Worm (Caenorhabditis elegans) whole organism, young adult: Measurements from ENCODE around the gene vang-1.

Source experiments
- B0035.1 ChIP-seq: sonication (generic microtip); optimal IDR thresholded peaks from 2 replicates; lab custom pipeline; 2016; ENCODE audit warnings: missing genetic modification characterization, mild to moderate bottlenecking, missing compliant biosample characterization, missing genotype, missing genetic modification reagents
- B0261.1 ChIP-seq: sonication (generic microtip); optimal IDR thresholded peaks from 2 replicates; lab custom pipeline; 2016; ENCODE audit warnings: mild to moderate bottlenecking, missing genetic modification characterization, moderate library complexity, missing compliant biosample characterization
- B0336.3 ChIP-seq: fragments of 200-800 bp; sonication (Bioruptor generic); IDR thresholded peaks from 2 replicates; pipeline ENCODE4 v1.3.6; 2022; ENCODE audit warnings: missing genetic modification characterization, missing compliant biosample characterization
- C06A6.2 ChIP-seq: fragments of 200-800 bp; sonication (Bioruptor generic); conservative IDR thresholded peaks from 2 replicates; pipeline ENCODE4 v1.3.6; 2022; ENCODE audit warnings: missing genetic modification characterization, missing compliant biosample characterization
- F57A8.1 ChIP-seq: fragments of 200-800 bp; sonication (Bioruptor generic); optimal IDR thresholded peaks from 2 replicates; lab custom pipeline; 2018; ENCODE audit warnings: mild to moderate bottlenecking, missing genetic modification characterization, moderate library complexity, missing compliant biosample characterization
- F57C9.4 ChIP-seq: sonication (generic microtip); optimal IDR thresholded peaks from 2 replicates; lab custom pipeline; 2017; ENCODE audit warnings: mild to moderate bottlenecking, missing genetic modification characterization, missing compliant biosample characterization
- K11D2.4 ChIP-seq: fragments of 200-800 bp; sonication (Bioruptor generic); IDR thresholded peaks from 2 replicates; pipeline ENCODE4 v1.3.6; 2022; ENCODE audit warnings: missing genetic modification reagents, missing genetic modification characterization, missing compliant biosample characterization
- K12H6.12 ChIP-seq: fragments of 200-800 bp; sonication (Bioruptor generic); optimal IDR thresholded peaks from 2 replicates; lab custom pipeline; 2018; ENCODE audit warnings: mild to moderate bottlenecking, missing genetic modification characterization, missing compliant biosample characterization
- Y95B8A.8 ChIP-seq: fragments of 200-800 bp; sonication (Bioruptor generic); IDR thresholded peaks from 2 replicates; pipeline ENCODE4 v1.3.6; 2022; ENCODE audit warnings: missing genetic modification reagents, missing genetic modification characterization, missing compliant biosample characterization
- ama-1 ChIP-seq, 3 experiments: fragments of 150-350 bp in 1 of 3; sonication (generic microtip) in 2 of 3; optimal IDR thresholded peaks; 2 replicates each; lab custom pipeline; 2014 to 2018; ENCODE audit warnings: missing biosample characterization in 2 of 3, missing genetic modification characterization in 2 of 3, missing genetic modification reagents in 2 of 3
- aptf-2 ChIP-seq: fragments of 200-800 bp; sonication (Bioruptor generic); conservative IDR thresholded peaks from 2 replicates; pipeline ENCODE4 v1.3.6; 2022; ENCODE audit warnings: missing genetic modification reagents, missing genetic modification characterization, missing compliant biosample characterization
- attf-3 ChIP-seq: fragments of 200-800 bp; sonication (Bioruptor generic); conservative IDR thresholded peaks from 2 replicates; pipeline ENCODE4 v1.3.6; 2022; ENCODE audit warnings: missing genetic modification reagents, missing genetic modification characterization, missing compliant biosample characterization
- cebp-1 ChIP-seq, 2 experiments: fragments of 200-800 bp in 1 of 2; sonication (Bioruptor generic) in 1 of 2; sonication (generic microtip) in 1 of 2; IDR thresholded peaks in 1 of 2; optimal IDR thresholded peaks in 1 of 2; 2 replicates each; pipeline versions ENCODE4 v1.3.6 to Lab custom; 2017 to 2022; ENCODE audit warnings: missing compliant biosample characterization in 2 of 2, missing genetic modification characterization in 2 of 2, mild to moderate bottlenecking in 1 of 2, missing genetic modification reagents in 1 of 2, moderate library complexity in 1 of 2
- ceh-27 ChIP-seq: fragments of 200-800 bp; sonication (Bioruptor generic); optimal IDR thresholded peaks from 2 replicates; lab custom pipeline; 2018; ENCODE audit warnings: mild to moderate bottlenecking, missing genetic modification characterization, moderate library complexity, missing compliant biosample characterization
- ekl-4 ChIP-seq: fragments of 200-800 bp; sonication (Bioruptor generic); IDR thresholded peaks from 2 replicates; pipeline ENCODE4 v1.3.6; 2022; ENCODE audit warnings: missing genetic modification reagents, missing genetic modification characterization, missing compliant biosample characterization
- ets-4 ChIP-seq: fragments of 200-800 bp; sonication (Bioruptor generic); optimal IDR thresholded peaks from 2 replicates; lab custom pipeline; 2018; ENCODE audit warnings: mild to moderate bottlenecking, missing genetic modification characterization, missing compliant biosample characterization
- him-1 ChIP-seq: sonication (generic microtip); optimal IDR thresholded peaks from 2 replicates; lab custom pipeline; 2016; ENCODE audit warnings: missing genotype, missing genetic modification reagents, missing genetic modification characterization, missing compliant biosample characterization
- hlh-26 ChIP-seq: fragments of 200-800 bp; sonication (Bioruptor generic); conservative IDR thresholded peaks from 2 replicates; pipeline ENCODE4 v1.3.6; 2022; ENCODE audit warnings: missing genetic modification reagents, missing genetic modification characterization, missing compliant biosample characterization
- hrde-1 ChIP-seq: sonication (generic microtip); optimal IDR thresholded peaks from 2 replicates; lab custom pipeline; 2016; ENCODE audit warnings: missing genetic modification characterization, mild to moderate bottlenecking, missing compliant biosample characterization, moderate library complexity, missing genotype, missing genetic modification reagents, borderline replicate concordance
- lag-1 ChIP-seq: fragments of 200-800 bp; sonication (Bioruptor generic); IDR thresholded peaks from 2 replicates; pipeline ENCODE4 v1.3.6; 2022; ENCODE audit warnings: missing genetic modification reagents, missing genetic modification characterization, missing compliant biosample characterization
- let-607 ChIP-seq, 2 experiments: fragments of 200-800 bp in 1 of 2; sonication (Bioruptor generic) in 1 of 2; sonication (generic microtip) in 1 of 2; optimal IDR thresholded peaks; 2 replicates each; lab custom pipeline; 2016 to 2018; ENCODE audit warnings: mild to moderate bottlenecking in 2 of 2, missing compliant biosample characterization in 2 of 2, missing genetic modification characterization in 2 of 2, moderate library complexity in 2 of 2, missing genotype in 1 of 2
- lin-40 ChIP-seq: sonication (generic microtip); optimal IDR thresholded peaks from 2 replicates; lab custom pipeline; 2016; ENCODE audit warnings: missing genetic modification characterization, mild to moderate bottlenecking, missing compliant biosample characterization, missing genotype, missing genetic modification reagents
- lsl-1 ChIP-seq: fragments of 200-800 bp; sonication (Bioruptor generic); optimal IDR thresholded peaks from 2 replicates; lab custom pipeline; 2018; ENCODE audit warnings: mild to moderate bottlenecking, missing genetic modification characterization, moderate library complexity, missing compliant biosample characterization
- madf-3 ChIP-seq: fragments of 200-800 bp; sonication (Bioruptor generic); IDR thresholded peaks from 2 replicates; pipeline ENCODE4 v1.3.6; 2022; ENCODE audit warnings: missing genetic modification reagents, missing genetic modification characterization, missing compliant biosample characterization
- nfya-2 ChIP-seq: fragments of 200-800 bp; sonication (Bioruptor generic); IDR thresholded peaks from 2 replicates; pipeline ENCODE4 v1.3.6; 2022; ENCODE audit warnings: missing genetic modification reagents, missing genetic modification characterization, missing compliant biosample characterization
- nhr-120 ChIP-seq: fragments of 200-800 bp; sonication (Bioruptor generic); IDR thresholded peaks from 2 replicates; pipeline ENCODE4 v1.3.6; 2022; ENCODE audit warnings: missing genetic modification characterization, missing compliant biosample characterization
- rcor-1 ChIP-seq: fragments of 200-800 bp; sonication (Bioruptor generic); IDR thresholded peaks from 2 replicates; pipeline ENCODE4 v1.3.6; 2022; ENCODE audit warnings: missing genetic modification reagents, missing genetic modification characterization, missing compliant biosample characterization
- rec-8 ChIP-seq, 2 experiments: sonication (generic microtip); optimal IDR thresholded peaks; 2 replicates each; lab custom pipeline; 2016; ENCODE audit warnings: mild to moderate bottlenecking in 2 of 2, missing genetic modification characterization in 2 of 2, missing genetic modification reagents in 2 of 2, missing genotype in 2 of 2, missing biosample characterization in 1 of 2, missing compliant biosample characterization in 1 of 2, moderate library complexity in 1 of 2
- snpc-1.3 ChIP-seq: sonication (generic microtip); optimal IDR thresholded peaks from 2 replicates; lab custom pipeline; 2017; ENCODE audit warnings: missing genetic modification characterization, mild to moderate bottlenecking, missing compliant biosample characterization, antibody characterized with exemption, moderate library complexity, missing genotype, missing genetic modification reagents; ENCODE audit not compliant: insufficient read depth
- tlf-1 ChIP-seq: fragments of 200-800 bp; sonication (Bioruptor generic); optimal IDR thresholded peaks from 2 replicates; lab custom pipeline; 2018; ENCODE audit warnings: mild to moderate bottlenecking, missing genetic modification characterization, missing compliant biosample characterization
- unc-130 ChIP-seq: sonication (generic microtip); optimal IDR thresholded peaks from 2 replicates; lab custom pipeline; 2016; ENCODE audit warnings: missing genetic modification reagents, missing genetic modification characterization, missing compliant biosample characterization
- unc-62 ChIP-seq: fragments of 150-350 bp; optimal IDR thresholded peaks from 2 replicates; lab custom pipeline; 2014; ENCODE audit warnings: missing biosample characterization, missing genetic modification reagents, missing genetic modification characterization
- ztf-18 ChIP-seq: sonication (generic microtip); optimal IDR thresholded peaks from 2 replicates; lab custom pipeline; 2016; ENCODE audit warnings: missing genotype, mild to moderate bottlenecking, missing genetic modification characterization, missing compliant biosample characterization
- ztf-22 ChIP-seq: fragments of 200-800 bp; sonication (Bioruptor generic); optimal IDR thresholded peaks from 2 replicates; lab custom pipeline; 2018; ENCODE audit warnings: mild to moderate bottlenecking, missing genetic modification characterization, moderate library complexity, missing compliant biosample characterization
- ztf-25 ChIP-seq: fragments of 200-800 bp; sonication (Bioruptor generic); IDR thresholded peaks from 2 replicates; pipeline ENCODE4 v1.3.6; 2022; ENCODE audit warnings: missing genetic modification reagents, missing genetic modification characterization, missing compliant biosample characterization
- ztf-3 ChIP-seq: fragments of 200-800 bp; sonication (Bioruptor generic); optimal IDR thresholded peaks from 2 replicates; lab custom pipeline; 2018; ENCODE audit warnings: mild to moderate bottlenecking, missing genetic modification characterization, missing compliant biosample characterization

Gene vang-1

DNA sequence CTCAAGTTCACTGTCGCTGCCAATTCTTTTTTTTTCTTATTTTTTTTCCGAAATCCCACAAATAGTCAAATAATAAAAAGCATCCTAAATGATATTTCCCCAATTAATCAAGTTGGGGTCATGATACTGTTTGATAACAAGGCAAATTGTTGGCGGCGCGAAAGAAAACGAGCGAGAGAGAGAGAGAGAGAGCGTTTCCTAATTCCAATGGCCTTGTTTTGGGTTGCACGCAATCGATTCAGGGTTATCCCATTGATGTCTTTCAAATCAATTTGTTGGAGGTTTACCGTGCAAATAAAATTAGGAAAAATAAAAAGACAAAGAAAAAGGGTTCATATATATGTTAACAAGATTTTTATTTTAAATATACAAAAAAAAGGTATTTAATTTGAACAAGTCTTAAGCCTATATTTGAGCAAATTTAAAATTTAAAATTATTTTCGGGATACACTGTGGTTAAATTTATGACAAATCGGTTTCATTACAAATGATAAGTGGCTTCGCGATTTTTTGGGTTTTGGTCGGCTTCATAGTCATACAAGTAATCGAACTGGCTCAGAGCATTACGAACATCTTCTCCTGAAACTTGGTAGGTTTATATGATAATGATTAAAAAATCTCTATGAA, 20.0 kb upstream of the vang-1 start:
- no peak for TF ChIP-seq ztf-22 (GFP tag; lab: Kevin White, UChicago)
- no peak for TF ChIP-seq lag-1 (GFP tag; lab: Robert Waterston, UW)
- no peak for TF ChIP-seq hrde-1 (tag; lab: Kevin White, UChicago)
- peak; percentile 49 for TF ChIP-seq ama-1 (optimal IDR thresholded peaks at IDR 0.05; lab: Kevin White, UChicago)
- no peak for TF ChIP-seq ama-1 (GFP tag; optimal IDR thresholded peaks at IDR 0.05; lab: Kevin White, UChicago)

DNA sequence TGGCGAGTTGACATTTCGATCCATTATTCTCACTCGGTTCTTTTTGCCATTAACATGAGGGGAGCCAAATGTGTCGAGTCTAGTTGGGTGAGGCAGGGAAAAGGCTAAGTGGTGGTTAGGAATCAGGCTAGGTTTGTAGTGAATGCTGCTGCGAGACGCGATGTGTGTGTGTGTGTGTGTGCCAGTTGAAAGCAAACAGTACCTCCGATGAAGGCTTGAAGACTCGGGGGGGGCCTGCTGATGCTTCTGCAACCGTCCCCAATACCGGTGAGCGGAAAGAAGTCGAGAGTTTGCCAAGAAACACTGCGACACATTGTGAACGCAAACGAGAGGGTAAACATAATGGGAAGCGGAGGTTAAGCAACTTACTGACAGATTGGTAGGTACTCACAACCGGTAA, 14.6 kb upstream of the vang-1 start, which contains the start of gene F53B3.3:
TSS of gene F53B3.3 (minus strand) at position 101 of the 400 bp plus-strand sequence.
- TF ChIP-seq unc-62 (no peak), B0035.1 (tag; lab: Kevin White, UChicago) (no peak), aptf-2 (GFP tag; lab: Robert Waterston, UW) (no peak), lsl-1 (GFP tag; lab: Kevin White, UChicago) (no peak), ztf-3 (GFP tag; lab: Kevin White, UChicago) (no peak), K12H6.12 (no peak), ztf-22 (GFP tag; lab: Kevin White, UChicago) (no peak), cebp-1 (GFP tag; IDR thresholded peaks at IDR 0.05; lab: Robert Waterston, UW) (no peak), cebp-1 (tag; optimal IDR thresholded peaks at IDR 0.05; lab: Kevin White, UChicago) (no peak), nfya-2 (GFP tag; lab: Robert Waterston, UW) (no peak), let-607 (tag; optimal IDR thresholded peaks at IDR 0.05; lab: Kevin White, UChicago) (no peak), B0261.1 (no peak), B0336.3 (no peak), him-1 (no peak), F57A8.1 (GFP tag; lab: Kevin White, UChicago) (no peak), tlf-1 (GFP tag; lab: Kevin White, UChicago) (no peak), nhr-120 (GFP tag; lab: Robert Waterston, UW) (no peak), unc-130 (GFP tag; lab: Kevin White, UChicago) (no peak), lin-40 (tag; lab: Kevin White, UChicago) (no peak), attf-3 (GFP tag; lab: Robert Waterston, UW) (no peak)

DNA sequence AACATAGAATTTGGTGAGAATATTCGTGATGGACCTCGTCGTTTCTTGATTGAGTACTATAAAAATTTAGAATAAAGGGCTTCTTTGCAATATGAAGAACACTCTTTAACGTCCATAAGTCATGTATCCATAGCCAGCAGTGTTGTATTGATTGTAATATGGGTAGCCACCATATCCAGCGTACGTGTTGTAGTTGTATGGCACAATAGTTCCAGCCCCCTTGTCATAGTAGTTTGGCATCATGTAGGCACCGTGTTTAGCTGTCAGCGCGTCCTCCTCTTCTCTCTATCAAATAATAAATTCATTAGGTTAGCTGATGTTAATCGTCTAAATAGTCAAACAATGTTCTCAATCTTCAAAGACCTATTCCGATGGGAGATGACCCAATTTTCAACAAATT, 12.4 kb upstream of the vang-1 start:
- TF ChIP-seq rcor-1 (no peak), tlf-1 (GFP tag; lab: Kevin White, UChicago) (no peak), ets-4 (no peak), unc-62 (no peak), ztf-22 (GFP tag; lab: Kevin White, UChicago) (no peak), F57C9.4 (tag; lab: Kevin White, UChicago) (no peak), ekl-4 (GFP tag; lab: Robert Waterston, UW) (no peak), hlh-26 (GFP tag; lab: Robert Waterston, UW) (no peak), ceh-27 (no peak)
- TF ChIP-seq, all 124 proteins: peak for 0

DNA sequence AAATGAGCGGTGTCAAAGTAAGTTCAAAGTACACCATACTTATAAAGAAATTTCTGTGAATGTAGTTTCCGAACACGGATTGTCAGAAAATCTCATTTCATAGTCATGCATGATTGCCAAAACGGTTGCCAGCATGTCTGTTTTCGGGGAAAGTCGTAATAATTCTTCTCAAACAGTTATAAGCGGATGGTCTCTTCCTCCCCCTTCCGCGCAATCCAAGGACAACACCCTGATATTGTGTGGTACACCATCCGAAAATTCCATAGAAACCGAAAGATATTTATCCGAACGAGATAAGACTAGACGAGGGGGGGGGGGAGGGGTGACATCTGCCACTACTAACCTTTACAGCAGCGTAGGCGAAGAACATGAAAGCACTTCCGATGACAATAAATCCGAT, 11.1 kb upstream of the vang-1 start:
- TF ChIP-seq ztf-25 (GFP tag; lab: Robert Waterston, UW) (no peak), madf-3 (GFP tag; lab: Robert Waterston, UW) (no peak), snpc-1.3 (tag; lab: Kevin White, UChicago) (no peak), ztf-18 (tag; lab: Kevin White, UChicago) (no peak), rec-8 (tag; optimal IDR thresholded peaks at IDR 0.05; lab: Kevin White, UChicago) (no peak), Y95B8A.8 (GFP tag; lab: Robert Waterston, UW) (no peak), B0336.3 (no peak), K11D2.4 (GFP tag; lab: Robert Waterston, UW) (no peak), ceh-27 (no peak), attf-3 (GFP tag; lab: Robert Waterston, UW) (no peak), C06A6.2 (GFP tag; lab: Robert Waterston, UW) (no peak)
